Fruit fly (Drosophila melanogaster): ENCODE results near the gene trv.

- TF ChIP-seq h (GFP tag; optimal IDR thresholded peaks at IDR 0.05) (no peak), Myc (optimal IDR thresholded peaks at IDR 0.05) (no peak), Hr83 (GFP tag; optimal IDR thresholded peaks at IDR 0.05; ENCODE audit: poor library complexity, severe bottlenecking) (no peak)
These were observed 11.4 kb upstream of the trv start for dm6 chr3R:28015028-28015427.

Data from whole organism, wandering third instar larva.